Worm (Caenorhabditis elegans) whole organism, L1 larva: ENCODE measurements around the gene lin-39.

Experiments
- C16A3.4 ChIP-seq: fragments of 150-350 bp; optimal IDR thresholded peaks from 2 replicates; lab custom pipeline; 2014; ENCODE audit warnings: missing biosample characterization, missing genetic modification characterization
- C34B4.2 ChIP-seq: sonication (generic microtip); optimal IDR thresholded peaks from 2 replicates; lab custom pipeline; 2017; ENCODE audit warnings: mild to moderate bottlenecking, missing genetic modification characterization, missing compliant biosample characterization
- Y116A8C.19 ChIP-seq: sonication (generic microtip); optimal IDR thresholded peaks from 2 replicates; lab custom pipeline; 2016; ENCODE audit warnings: missing compliant biosample characterization, missing genetic modification characterization, borderline replicate concordance
- ama-1 ChIP-seq: fragments of 150-350 bp; optimal IDR thresholded peaks from 2 replicates; lab custom pipeline; 2014
- ceh-63 ChIP-seq: fragments of 200-800 bp; sonication (Bioruptor generic); optimal IDR thresholded peaks from 2 replicates; lab custom pipeline; 2018; ENCODE audit warnings: mild to moderate bottlenecking, missing genetic modification characterization, missing compliant biosample characterization
- ceh-82 ChIP-seq, 3 experiments: fragments of 150-350 bp in 1 of 3; sonication (generic microtip) in 2 of 3; optimal IDR thresholded peaks; 2 replicates each; lab custom pipeline; 2014 to 2017; ENCODE audit warnings: missing biosample characterization in 3 of 3, missing genetic modification characterization in 3 of 3
- ceh-88 ChIP-seq: fragments of 200-800 bp; sonication (Bioruptor generic); IDR thresholded peaks from 2 replicates; pipeline ENCODE4 v1.3.6; 2022; ENCODE audit warnings: missing genetic modification characterization, missing compliant biosample characterization
- ceh-90 ChIP-seq: sonication (generic microtip); optimal IDR thresholded peaks from 2 replicates; lab custom pipeline; 2016; ENCODE audit warnings: missing genetic modification characterization, missing compliant biosample characterization
- dpl-1 ChIP-seq, 3 experiments: fragments of 150-350 bp in 2 of 3; sonication (generic microtip) in 1 of 3; optimal IDR thresholded peaks; 2 replicates each; lab custom pipeline; 2014 to 2017; ENCODE audit warnings: missing biosample characterization in 3 of 3, missing genetic modification characterization in 3 of 3, missing genetic modification reagents in 3 of 3
- efl-1 ChIP-seq, 4 experiments: fragments of 150-350 bp; optimal IDR thresholded peaks in 3 of 4; peaks in 1 of 4; 1 replicate in 1 of 4; 2 replicates in 3 of 4; lab custom pipeline; 2014; ENCODE audit warnings: missing biosample characterization in 2 of 4, missing genetic modification characterization in 2 of 4, missing genetic modification reagents in 2 of 4
- efl-3 ChIP-seq: fragments of 200-800 bp; sonication (Bioruptor generic); optimal IDR thresholded peaks from 2 replicates; lab custom pipeline; 2018; ENCODE audit warnings: mild to moderate bottlenecking, missing genetic modification characterization, missing compliant biosample characterization
- egl-13 ChIP-seq: sonication (generic microtip); optimal IDR thresholded peaks from 2 replicates; lab custom pipeline; 2016; ENCODE audit warnings: missing genotype, missing genetic modification reagents, missing genetic modification characterization, missing compliant biosample characterization
- egl-27 ChIP-seq, 2 experiments: fragments of 150-350 bp in 1 of 2; sonication (generic microtip); optimal IDR thresholded peaks; 3 replicates each; lab custom pipeline; 2017 to 2018; ENCODE audit warnings: missing biosample characterization in 2 of 2, missing genetic modification characterization in 2 of 2, missing genetic modification reagents in 2 of 2
- elt-3 ChIP-seq, 6 experiments: fragments of 150-350 bp in 1 of 6; sonication (generic microtip); optimal IDR thresholded peaks; 2 replicates each; lab custom pipeline; 2017 to 2018; ENCODE audit warnings: missing biosample characterization in 6 of 6, missing genetic modification characterization in 6 of 6, inconsistent platforms in 1 of 6
- ets-5 ChIP-seq: fragments of 200-800 bp; sonication (Bioruptor generic); IDR thresholded peaks from 2 replicates; pipeline ENCODE4 v1.3.6; 2022; ENCODE audit warnings: missing genetic modification characterization, missing compliant biosample characterization
- fos-1 ChIP-seq: fragments of 150-350 bp; optimal IDR thresholded peaks from 2 replicates; lab custom pipeline; 2014; ENCODE audit warnings: missing biosample characterization, missing genetic modification characterization
- grh-1 ChIP-seq: fragments of 200-800 bp; sonication (Bioruptor generic); IDR thresholded peaks from 2 replicates; pipeline ENCODE4 v1.3.6; 2022; ENCODE audit warnings: missing genetic modification reagents, missing genetic modification characterization, missing compliant biosample characterization
- hlh-17 ChIP-seq: fragments of 200-800 bp; sonication (Bioruptor generic); optimal IDR thresholded peaks from 2 replicates; lab custom pipeline; 2018; ENCODE audit warnings: missing genetic modification characterization, mild to moderate bottlenecking, missing compliant biosample characterization, moderate library complexity, borderline replicate concordance
- hlh-4 ChIP-seq: sonication (generic microtip); optimal IDR thresholded peaks from 2 replicates; lab custom pipeline; 2016; ENCODE audit warnings: mild to moderate bottlenecking, missing genetic modification characterization, missing compliant biosample characterization
- hpl-2 ChIP-seq: fragments of 150-350 bp; optimal IDR thresholded peaks from 2 replicates; lab custom pipeline; 2014; ENCODE audit warnings: missing biosample characterization, missing genetic modification reagents, missing genetic modification characterization
- isw-1 ChIP-seq: fragments of 200-800 bp; sonication (Bioruptor generic); IDR thresholded peaks from 2 replicates; pipeline ENCODE4 v1.3.6; 2022; ENCODE audit warnings: missing genetic modification characterization, missing compliant biosample characterization
- lin-14 ChIP-seq: fragments of 200-800 bp; sonication (Bioruptor generic); optimal IDR thresholded peaks from 2 replicates; lab custom pipeline; 2018; ENCODE audit warnings: mild to moderate bottlenecking, missing genetic modification characterization, moderate library complexity, missing compliant biosample characterization
- lin-15B ChIP-seq: fragments of 150-350 bp; sonication (generic microtip); optimal IDR thresholded peaks from 3 replicates; lab custom pipeline; 2014; ENCODE audit warnings: missing biosample characterization, missing genetic modification characterization
- lin-39 ChIP-seq: fragments of 150-350 bp; optimal IDR thresholded peaks from 2 replicates; lab custom pipeline; 2014; ENCODE audit warnings: missing biosample characterization, missing genetic modification reagents, missing genetic modification characterization
- lir-3 ChIP-seq: sonication (generic microtip); optimal IDR thresholded peaks from 2 replicates; lab custom pipeline; 2016; ENCODE audit warnings: mild to moderate bottlenecking, missing genetic modification characterization, moderate library complexity, missing compliant biosample characterization; ENCODE audit not compliant: poor library complexity
- mab-9 ChIP-seq: fragments of 200-800 bp; sonication (Bioruptor generic); IDR thresholded peaks from 2 replicates; pipeline ENCODE4 v1.3.6; 2022; ENCODE audit warnings: missing genetic modification reagents, missing genetic modification characterization, missing compliant biosample characterization
- mdl-1 ChIP-seq, 2 experiments: fragments of 150-350 bp; optimal IDR thresholded peaks; 2 replicates each; lab custom pipeline; 2014 to 2017; ENCODE audit warnings: missing biosample characterization in 2 of 2, missing genetic modification characterization in 2 of 2, inconsistent platforms in 1 of 2
- mep-1 ChIP-seq: fragments of 150-350 bp; optimal IDR thresholded peaks from 2 replicates; lab custom pipeline; 2014; ENCODE audit warnings: missing biosample characterization, missing genetic modification characterization
- nhr-12 ChIP-seq: sonication (generic microtip); optimal IDR thresholded peaks from 2 replicates; lab custom pipeline; 2017; ENCODE audit warnings: missing biosample characterization, missing genetic modification characterization
- nhr-28 ChIP-seq: fragments of 150-350 bp; optimal IDR thresholded peaks from 2 replicates; lab custom pipeline; 2014; ENCODE audit warnings: missing biosample characterization, missing genetic modification characterization
- nhr-47 ChIP-seq: sonication (generic microtip); optimal IDR thresholded peaks from 2 replicates; lab custom pipeline; 2016; ENCODE audit warnings: mild to moderate bottlenecking, missing genetic modification characterization, moderate library complexity, missing compliant biosample characterization
- nhr-71 ChIP-seq: sonication (generic microtip); optimal IDR thresholded peaks from 2 replicates; lab custom pipeline; 2016; ENCODE audit warnings: mild to moderate bottlenecking, missing genetic modification characterization, moderate library complexity, missing compliant biosample characterization
- nhr-76 ChIP-seq: sonication (generic microtip); optimal IDR thresholded peaks from 2 replicates; lab custom pipeline; 2017; ENCODE audit warnings: missing biosample characterization, missing genetic modification characterization
- nhr-84 ChIP-seq: sonication (generic microtip); optimal IDR thresholded peaks from 2 replicates; lab custom pipeline; 2017; ENCODE audit warnings: missing biosample characterization, missing genetic modification characterization
- nhr-85 ChIP-seq: sonication (generic microtip); peaks from one replicate; lab custom pipeline; 2016; ENCODE audit warnings: missing genetic modification characterization, inconsistent platforms, missing compliant biosample characterization
- nhr-90 ChIP-seq: sonication (generic microtip); optimal IDR thresholded peaks from 2 replicates; lab custom pipeline; 2016; ENCODE audit warnings: mild to moderate bottlenecking, missing genetic modification characterization, missing compliant biosample characterization; ENCODE audit not compliant: poor library complexity
- pag-3 ChIP-seq: sonication (generic microtip); optimal IDR thresholded peaks from 2 replicates; lab custom pipeline; 2017; ENCODE audit warnings: missing genetic modification characterization, mild to moderate bottlenecking, missing compliant biosample characterization, antibody characterized with exemption, borderline replicate concordance; ENCODE audit not compliant: insufficient read depth
- pax-3 ChIP-seq: fragments of 200-800 bp; sonication (Bioruptor generic); optimal IDR thresholded peaks from 2 replicates; lab custom pipeline; 2018; ENCODE audit warnings: mild to moderate bottlenecking, missing genetic modification characterization, moderate library complexity, missing compliant biosample characterization
- pqm-1 ChIP-seq: sonication (generic microtip); optimal IDR thresholded peaks from 3 replicates; lab custom pipeline; 2017; ENCODE audit warnings: missing biosample characterization, missing genetic modification characterization
- rnt-1 ChIP-seq: sonication (generic microtip); optimal IDR thresholded peaks from 2 replicates; lab custom pipeline; 2016; ENCODE audit warnings: mild to moderate bottlenecking, missing genetic modification characterization, moderate library complexity, missing compliant biosample characterization
- skn-1 ChIP-seq: fragments of 150-350 bp; optimal IDR thresholded peaks from 2 replicates; lab custom pipeline; 2014; ENCODE audit warnings: missing biosample characterization, missing genetic modification characterization
- snu-23 ChIP-seq: sonication (generic microtip); optimal IDR thresholded peaks from 2 replicates; lab custom pipeline; 2016; ENCODE audit warnings: missing genetic modification characterization, missing compliant biosample characterization
- sox-4 ChIP-seq: sonication (generic microtip); optimal IDR thresholded peaks from 2 replicates; lab custom pipeline; 2016; ENCODE audit warnings: missing genetic modification characterization, missing compliant biosample characterization
- sup-37 ChIP-seq: fragments of 200-800 bp; sonication (Bioruptor generic); optimal IDR thresholded peaks from 2 replicates; lab custom pipeline; 2018; ENCODE audit warnings: mild to moderate bottlenecking, missing genetic modification characterization, missing compliant biosample characterization
- tlp-1 ChIP-seq: fragments of 150-350 bp; optimal IDR thresholded peaks from 2 replicates; lab custom pipeline; 2014; ENCODE audit warnings: missing biosample characterization, missing genetic modification characterization
- unc-30 ChIP-seq: sonication (generic microtip); optimal IDR thresholded peaks from 2 replicates; lab custom pipeline; 2017; ENCODE audit warnings: missing biosample characterization, missing genetic modification characterization
- unc-62 ChIP-seq: fragments of 150-350 bp; optimal IDR thresholded peaks from 2 replicates; lab custom pipeline; 2014; ENCODE audit warnings: missing biosample characterization, missing genetic modification reagents, missing genetic modification characterization
- unc-86 ChIP-seq: sonication (generic microtip); optimal IDR thresholded peaks from 2 replicates; lab custom pipeline; 2016; ENCODE audit warnings: missing genetic modification characterization, missing compliant biosample characterization
- unc-98 ChIP-seq: fragments of 200-800 bp; sonication (Bioruptor generic); IDR thresholded peaks from 2 replicates; pipeline ENCODE4 v1.3.6; 2022; ENCODE audit warnings: missing genetic modification characterization, missing compliant biosample characterization
- zip-4 ChIP-seq: fragments of 200-800 bp; sonication (Bioruptor generic); optimal IDR thresholded peaks from 2 replicates; lab custom pipeline; 2018; ENCODE audit warnings: mild to moderate bottlenecking, missing genetic modification characterization, moderate library complexity, missing compliant biosample characterization
- ztf-11 ChIP-seq, 2 experiments: sonication (generic microtip); optimal IDR thresholded peaks; 2 replicates each; lab custom pipeline; 2016 to 2017; ENCODE audit warnings: missing genetic modification characterization in 2 of 2, missing biosample characterization in 1 of 2, missing compliant biosample characterization in 1 of 2

The lin-39 gene

ce11 chrIII:7520672-7521071, 15.8 kb downstream of the lin-39 start, which contains the start of the genes cux-7 and C07H6.2 (continued):
- TF ChIP-seq pag-3 (tag; lab: Kevin White, UChicago) (no peak), isw-1 (peak; percentile 96), C16A3.4 (tag; lab: Kevin White, UChicago) (peak; percentile 92), rnt-1 (tag; lab: Kevin White, UChicago) (peak; percentile 100), nhr-28 (tag; lab: Kevin White, UChicago) (peak; percentile 34), sox-4 (tag; lab: Kevin White, UChicago) (peak; percentile 99), unc-30 (tag; lab: Kevin White, UChicago) (no peak), C34B4.2 (peak; percentile 81), ceh-88 (peak; percentile 89), lin-14 (GFP tag; lab: Kevin White, UChicago) (peak; percentile 96), nhr-90 (tag; lab: Kevin White, UChicago) (peak; percentile 99), efl-3 (GFP tag; lab: Kevin White, UChicago) (peak; percentile 96), nhr-76 (no peak), grh-1 (GFP tag; lab: Robert Waterston, UW) (peak; percentile 88), efl-1 (optimal IDR thresholded peaks at IDR 0.05; lab: Kevin White, UChicago) (peak; percentile 89 to 91), efl-1 (GFP tag; optimal IDR thresholded peaks at IDR 0.05 in 1 of 2; lab: Kevin White, UChicago) (peak; percentile 85 to 99), pax-3 (peak; percentile 99), egl-27 (tag; optimal IDR thresholded peaks at IDR 0.05; lab: Kevin White, UChicago) (no peak), lin-39 (tag; lab: Kevin White, UChicago) (no peak), sup-37 (peak; percentile 95), skn-1 (tag; lab: Kevin White, UChicago) (peak; percentile 93), elt-3 (tag; optimal IDR thresholded peaks at IDR 0.05; lab: Kevin White, UChicago) (peak in 2 of 6 experiments; percentile 89 to 92), lir-3 (peak; percentile 99), nhr-85 (peak; percentile 99), mep-1 (tag; lab: Kevin White, UChicago) (peak; percentile 97), ceh-63 (GFP tag; lab: Kevin White, UChicago) (peak; percentile 99), unc-62 (no peak), ceh-90 (peak; percentile 100), hpl-2 (peak; percentile 61), ets-5 (GFP tag; lab: Robert Waterston, UW) (no peak), pqm-1 (tag; lab: Kevin White, UChicago) (no peak), hlh-4 (peak; percentile 97), lin-15B (tag; lab: Kevin White, UChicago) (peak; percentile 95), ama-1 (lab: Kevin White, UChicago) (peak; percentile 62), fos-1 (tag; lab: Kevin White, UChicago) (peak; percentile 93), unc-86 (tag; lab: Kevin White, UChicago) (peak; percentile 95), nhr-12 (tag; lab: Kevin White, UChicago) (no peak), zip-4 (peak; percentile 97), Y116A8C.19 (tag; lab: Kevin White, UChicago) (peak; percentile 100), unc-98 (GFP tag; lab: Robert Waterston, UW) (peak; percentile 100), nhr-71 (tag; lab: Kevin White, UChicago) (peak; percentile 99), nhr-84 (no peak), dpl-1 (GFP tag; optimal IDR thresholded peaks at IDR 0.05; lab: Kevin White, UChicago) (peak; percentile 79 to 87 (median 87)), ztf-11 (tag; optimal IDR thresholded peaks at IDR 0.05; lab: Kevin White, UChicago) (peak in 1 of 2 experiments; percentile 100), ceh-82 (tag; optimal IDR thresholded peaks at IDR 0.05; lab: Kevin White, UChicago) (peak; percentile 84 to 94 (median 93)), tlp-1 (tag; lab: Kevin White, UChicago) (no peak), egl-13 (peak; percentile 99), hlh-17 (GFP tag; lab: Kevin White, UChicago) (peak; percentile 99), snu-23 (peak; percentile 98), mab-9 (GFP tag; lab: Robert Waterston, UW) (peak; percentile 98), nhr-47 (tag; lab: Kevin White, UChicago) (peak; percentile 98), mdl-1 (tag; optimal IDR thresholded peaks at IDR 0.05; lab: Kevin White, UChicago) (peak; percentile 13 to 91)
